Worm (Caenorhabditis elegans) whole organism, young adult: ENCODE results near the gene Y62H9A.16.

Experiments
- B0261.1 ChIP-seq: sonication (generic microtip); optimal IDR thresholded peaks from 2 replicates; lab custom pipeline; 2016; ENCODE audit warnings: mild to moderate bottlenecking, missing genetic modification characterization, moderate library complexity, missing compliant biosample characterization
- B0336.3 ChIP-seq: fragments of 200-800 bp; sonication (Bioruptor generic); IDR thresholded peaks from 2 replicates; pipeline ENCODE4 v1.3.6; 2022; ENCODE audit warnings: missing genetic modification characterization, missing compliant biosample characterization
- C06A6.2 ChIP-seq: fragments of 200-800 bp; sonication (Bioruptor generic); conservative IDR thresholded peaks from 2 replicates; pipeline ENCODE4 v1.3.6; 2022; ENCODE audit warnings: missing genetic modification characterization, missing compliant biosample characterization
- F23B12.7 ChIP-seq: sonication (generic microtip); optimal IDR thresholded peaks from 2 replicates; lab custom pipeline; 2017; ENCODE audit warnings: missing genetic modification characterization, mild to moderate bottlenecking, missing compliant biosample characterization, antibody characterized with exemption, moderate library complexity; ENCODE audit not compliant: insufficient read depth
- F57C9.4 ChIP-seq: sonication (generic microtip); optimal IDR thresholded peaks from 2 replicates; lab custom pipeline; 2017; ENCODE audit warnings: mild to moderate bottlenecking, missing genetic modification characterization, missing compliant biosample characterization
- K11D2.4 ChIP-seq: fragments of 200-800 bp; sonication (Bioruptor generic); IDR thresholded peaks from 2 replicates; pipeline ENCODE4 v1.3.6; 2022; ENCODE audit warnings: missing genetic modification reagents, missing genetic modification characterization, missing compliant biosample characterization
- Y53G8AR.9 ChIP-seq: fragments of 200-800 bp; sonication (Bioruptor generic); conservative IDR thresholded peaks from 2 replicates; pipeline ENCODE4 v1.3.6; 2022; ENCODE audit warnings: missing genetic modification reagents, missing genetic modification characterization, missing compliant biosample characterization
- Y56A3A.18 ChIP-seq: fragments of 200-800 bp; sonication (Bioruptor generic); IDR thresholded peaks from 2 replicates; pipeline ENCODE4 v1.3.6; 2022; ENCODE audit warnings: missing genetic modification reagents, missing genetic modification characterization, missing compliant biosample characterization
- Y79H2A.3 ChIP-seq: fragments of 200-800 bp; sonication (Bioruptor generic); conservative IDR thresholded peaks from 2 replicates; pipeline ENCODE4 v1.3.6; 2022; ENCODE audit warnings: missing genetic modification reagents, missing genetic modification characterization, missing compliant biosample characterization
- ZK185.1 ChIP-seq: sonication (generic microtip); optimal IDR thresholded peaks from 2 replicates; lab custom pipeline; 2016; ENCODE audit warnings: mild to moderate bottlenecking, missing genetic modification characterization, missing compliant biosample characterization; ENCODE audit not compliant: poor library complexity, severe bottlenecking
- ama-1 ChIP-seq, 3 experiments: fragments of 150-350 bp in 1 of 3; sonication (generic microtip) in 2 of 3; optimal IDR thresholded peaks; 2 replicates each; lab custom pipeline; 2014 to 2018; ENCODE audit warnings: missing biosample characterization in 2 of 3, missing genetic modification characterization in 2 of 3, missing genetic modification reagents in 2 of 3
- bed-1 ChIP-seq: fragments of 200-800 bp; sonication (Bioruptor generic); IDR thresholded peaks from 2 replicates; pipeline ENCODE4 v1.3.6; 2022; ENCODE audit warnings: missing genetic modification reagents, missing genetic modification characterization, missing compliant biosample characterization
- ceh-27 ChIP-seq: fragments of 200-800 bp; sonication (Bioruptor generic); optimal IDR thresholded peaks from 2 replicates; lab custom pipeline; 2018; ENCODE audit warnings: mild to moderate bottlenecking, missing genetic modification characterization, moderate library complexity, missing compliant biosample characterization
- chd-7 ChIP-seq: sonication (generic microtip); optimal IDR thresholded peaks from 2 replicates; lab custom pipeline; 2016; ENCODE audit warnings: mild to moderate bottlenecking, missing genetic modification characterization, moderate library complexity, missing compliant biosample characterization
- dox-1 ChIP-seq: fragments of 200-800 bp; sonication (Bioruptor generic); IDR thresholded peaks from 2 replicates; pipeline ENCODE4 v1.3.6; 2022; ENCODE audit warnings: missing genetic modification reagents, missing genetic modification characterization, missing compliant biosample characterization
- dpff-1 ChIP-seq: sonication (generic microtip); optimal IDR thresholded peaks from 2 replicates; lab custom pipeline; 2017; ENCODE audit warnings: mild to moderate bottlenecking, missing genetic modification characterization, missing compliant biosample characterization
- gei-17 ChIP-seq: fragments of 200-800 bp; sonication (Bioruptor generic); optimal IDR thresholded peaks from 2 replicates; lab custom pipeline; 2018; ENCODE audit warnings: mild to moderate bottlenecking, missing genetic modification characterization, missing compliant biosample characterization
- hlh-26 ChIP-seq: fragments of 200-800 bp; sonication (Bioruptor generic); conservative IDR thresholded peaks from 2 replicates; pipeline ENCODE4 v1.3.6; 2022; ENCODE audit warnings: missing genetic modification reagents, missing genetic modification characterization, missing compliant biosample characterization
- hmg-1.2 ChIP-seq: fragments of 200-800 bp; sonication (Bioruptor generic); IDR thresholded peaks from 2 replicates; pipeline ENCODE4 v1.3.6; 2022; ENCODE audit warnings: missing genetic modification reagents, missing genetic modification characterization, missing compliant biosample characterization
- hmg-20 ChIP-seq: fragments of 200-800 bp; sonication (Bioruptor generic); IDR thresholded peaks from 2 replicates; pipeline ENCODE4 v1.3.6; 2022; ENCODE audit warnings: missing genetic modification reagents, missing genetic modification characterization, missing compliant biosample characterization
- lin-35 ChIP-seq, 3 experiments: fragments of 150-350 bp in 2 of 3; sonication (generic microtip) in 1 of 3; optimal IDR thresholded peaks; 2 replicates each; lab custom pipeline; 2014 to 2018; ENCODE audit warnings: missing biosample characterization in 3 of 3, missing genetic modification characterization in 3 of 3, missing genetic modification reagents in 3 of 3
- lin-40 ChIP-seq: sonication (generic microtip); optimal IDR thresholded peaks from 2 replicates; lab custom pipeline; 2016; ENCODE audit warnings: missing genetic modification characterization, mild to moderate bottlenecking, missing compliant biosample characterization, missing genotype, missing genetic modification reagents
- mes-4 ChIP-seq: sonication (generic microtip); optimal IDR thresholded peaks from 2 replicates; lab custom pipeline; 2016; ENCODE audit warnings: missing genotype, missing genetic modification characterization, missing compliant biosample characterization
- nhr-27 ChIP-seq: fragments of 200-800 bp; sonication (Bioruptor generic); optimal IDR thresholded peaks from 2 replicates; lab custom pipeline; 2018; ENCODE audit warnings: mild to moderate bottlenecking, missing genetic modification characterization, moderate library complexity, missing compliant biosample characterization
- nhr-80 ChIP-seq: sonication (generic microtip); optimal IDR thresholded peaks from 2 replicates; lab custom pipeline; 2016; ENCODE audit warnings: missing genetic modification characterization, missing compliant biosample characterization
- pbrm-1 ChIP-seq: fragments of 200-800 bp; sonication (Bioruptor generic); IDR thresholded peaks from 2 replicates; pipeline ENCODE4 v1.3.6; 2022; ENCODE audit warnings: missing genetic modification reagents, missing genetic modification characterization, missing compliant biosample characterization
- pha-4 ChIP-seq: fragments of 150-350 bp; sonication (generic microtip); optimal IDR thresholded peaks from 2 replicates; lab custom pipeline; 2014; ENCODE audit warnings: missing biosample characterization, missing genetic modification reagents, missing genetic modification characterization
- sdz-38 ChIP-seq: sonication (generic microtip); optimal IDR thresholded peaks from 2 replicates; lab custom pipeline; 2016; ENCODE audit warnings: missing genotype, missing genetic modification characterization, missing compliant biosample characterization
- snpc-1.1 ChIP-seq: sonication (generic microtip); optimal IDR thresholded peaks from 2 replicates; lab custom pipeline; 2017; ENCODE audit warnings: missing genetic modification characterization, mild to moderate bottlenecking, missing compliant biosample characterization, antibody characterized with exemption, moderate library complexity, missing genotype, missing genetic modification reagents; ENCODE audit not compliant: insufficient read depth
- snpc-4 ChIP-seq, 5 experiments: fragments of 150-350 bp in 1 of 5; sonication (generic microtip) in 4 of 5; optimal IDR thresholded peaks; 2 replicates each; lab custom pipeline; 2014 to 2018; ENCODE audit warnings: missing genetic modification characterization in 5 of 5, missing biosample characterization in 3 of 5, antibody characterized with exemption in 2 of 5, mild to moderate bottlenecking in 2 of 5, missing compliant biosample characterization in 2 of 5, missing genotype in 2 of 5, moderate library complexity in 2 of 5, missing genetic modification reagents in 1 of 5
- somi-1 ChIP-seq: fragments of 200-800 bp; sonication (Bioruptor generic); optimal IDR thresholded peaks from 2 replicates; lab custom pipeline; 2018; ENCODE audit warnings: mild to moderate bottlenecking, missing genetic modification characterization, missing compliant biosample characterization
- sptf-2 ChIP-seq: fragments of 200-800 bp; sonication (Bioruptor generic); optimal IDR thresholded peaks from 2 replicates; lab custom pipeline; 2018; ENCODE audit warnings: mild to moderate bottlenecking, missing genetic modification characterization, missing compliant biosample characterization
- tbp1 ChIP-seq: fragments of 200-800 bp; sonication (Bioruptor generic); optimal IDR thresholded peaks from 2 replicates; lab custom pipeline; 2018; ENCODE audit warnings: mild to moderate bottlenecking, missing genetic modification characterization, missing compliant biosample characterization
- tbx-9 ChIP-seq: sonication (generic microtip); optimal IDR thresholded peaks from 2 replicates; lab custom pipeline; 2016; ENCODE audit warnings: borderline replicate concordance, missing genetic modification characterization, inconsistent platforms, missing compliant biosample characterization
- tlf-1 ChIP-seq: fragments of 200-800 bp; sonication (Bioruptor generic); optimal IDR thresholded peaks from 2 replicates; lab custom pipeline; 2018; ENCODE audit warnings: mild to moderate bottlenecking, missing genetic modification characterization, missing compliant biosample characterization
- ztf-26 ChIP-seq: sonication (generic microtip); optimal IDR thresholded peaks from 2 replicates; lab custom pipeline; 2017; ENCODE audit warnings: missing genetic modification characterization, missing compliant biosample characterization
- ztf-28 ChIP-seq: fragments of 200-800 bp; sonication (Bioruptor generic); IDR thresholded peaks from 2 replicates; pipeline ENCODE4 v1.3.6; 2022; ENCODE audit warnings: missing genetic modification reagents, missing genetic modification characterization, missing compliant biosample characterization
- ztf-3 ChIP-seq: fragments of 200-800 bp; sonication (Bioruptor generic); optimal IDR thresholded peaks from 2 replicates; lab custom pipeline; 2018; ENCODE audit warnings: mild to moderate bottlenecking, missing genetic modification characterization, missing compliant biosample characterization

Y62H9A.16 gene

ce11 chrX:11916705-11917104 is 1.4 kb upstream of the Y62H9A.16 start, which contains the start of gene Y62H9A.13:
TSS of gene Y62H9A.13 (plus strand) at chrX:11917005.
- TF ChIP-seq sptf-2 (GFP tag; lab: Kevin White, UChicago) (no peak), B0336.3 (no peak), ceh-27 (no peak), ama-1 (optimal IDR thresholded peaks at IDR 0.05; lab: Kevin White, UChicago) (no peak), ama-1 (GFP tag; optimal IDR thresholded peaks at IDR 0.05; lab: Kevin White, UChicago) (no peak)
- TF ChIP-seq, all 124 proteins: peak for 0

ce11 chrX:11920723-11921283 is 2.7 kb downstream of the Y62H9A.16 start, which contains the start of gene Y62H9A.14:
TSS of gene Y62H9A.14 (plus strand) at chrX:11921233.
- TF ChIP-seq ztf-28 (no peak), lin-35 (GFP tag; optimal IDR thresholded peaks at IDR 0.05; lab: Kevin White, UChicago) (no peak), K11D2.4 (no peak), dpff-1 (tag; lab: Kevin White, UChicago) (no peak), nhr-27 (tag; lab: Kevin White, UChicago) (no peak), tlf-1 (GFP tag; lab: Kevin White, UChicago) (no peak), pbrm-1 (GFP tag; lab: Robert Waterston, UW) (no peak), somi-1 (GFP tag; lab: Kevin White, UChicago) (no peak), ztf-3 (no peak), hmg-1.2 (GFP tag; lab: Robert Waterston, UW) (no peak)
- TF ChIP-seq, all 124 proteins: peak for 0

ce11 chrX:11924158-11924557 is 6.1 kb downstream of the Y62H9A.16 start, which contains the start of gene F55G7.1:
TSS of gene F55G7.1 (plus strand) at chrX:11924433.
- TF ChIP-seq chd-7 (tag; lab: Kevin White, UChicago) (no peak), bed-1 (no peak), Y79H2A.3 (GFP tag; lab: Robert Waterston, UW) (no peak), B0261.1 (tag; lab: Kevin White, UChicago) (peak; percentile 28), snpc-4 (GFP tag; optimal IDR thresholded peaks at IDR 0.05; lab: Kevin White, UChicago) (no peak), snpc-4 (tag; optimal IDR thresholded peaks at IDR 0.05; lab: Kevin White, UChicago) (peak in 2 of 4 experiments; percentile 19 to 82), Y56A3A.18 (GFP tag; lab: Robert Waterston, UW) (peak; percentile 63; the same call in 1 of the 2 replicates), nhr-80 (tag; lab: Kevin White, UChicago) (peak; percentile 46), F23B12.7 (peak; percentile 21), dox-1 (peak; percentile 71; the same call in 1 of the 2 replicates), snpc-1.1 (tag; lab: Kevin White, UChicago) (no peak), hlh-26 (GFP tag; lab: Robert Waterston, UW) (no peak), pha-4 (no peak), F57C9.4 (tag; lab: Kevin White, UChicago) (no peak), C06A6.2 (0 out of 2 replicates have a peak, but pooled peaks have one; percentile 36), mes-4 (no peak), gei-17 (peak; percentile 92), ceh-27 (peak; percentile 60), lin-40 (tag; lab: Kevin White, UChicago) (peak; percentile 83), tbx-9 (tag; lab: Kevin White, UChicago) (no peak), ZK185.1 (tag; lab: Kevin White, UChicago) (peak; percentile 34), sdz-38 (no peak), K11D2.4 (peak; percentile 56; the same call in 1 of the 2 replicates), tbp1 (GFP tag; lab: Kevin White, UChicago) (no peak), ztf-26 (tag; lab: Kevin White, UChicago) (peak; percentile 71), hmg-20 (peak; percentile 18; the same call in 1 of the 2 replicates), B0336.3 (no peak), Y53G8AR.9 (GFP tag; lab: Robert Waterston, UW) (no peak; the same call in 1 of the 2 replicates)
